Worm (Caenorhabditis elegans) whole organism, L1 larva: Measurements from ENCODE around the gene F46G11.6.

Experiments used
- ceh-82 ChIP-seq, 3 experiments: fragments of 150-350 bp in 1 of 3; sonication (generic microtip) in 2 of 3; optimal IDR thresholded peaks; 2 replicates each; lab custom pipeline; 2014 to 2017; ENCODE audit warnings: missing biosample characterization in 3 of 3, missing genetic modification characterization in 3 of 3
- lir-3 ChIP-seq: sonication (generic microtip); optimal IDR thresholded peaks from 2 replicates; lab custom pipeline; 2016; ENCODE audit warnings: mild to moderate bottlenecking, missing genetic modification characterization, moderate library complexity, missing compliant biosample characterization; ENCODE audit not compliant: poor library complexity
- lsy-2 ChIP-seq, 2 experiments: fragments of 150-350 bp; optimal IDR thresholded peaks; 2 replicates each; lab custom pipeline; 2014; ENCODE audit warnings: missing biosample characterization in 2 of 2, missing genetic modification characterization in 2 of 2
- nhr-76 ChIP-seq: sonication (generic microtip); optimal IDR thresholded peaks from 2 replicates; lab custom pipeline; 2017; ENCODE audit warnings: missing biosample characterization, missing genetic modification characterization
- nhr-77 ChIP-seq: fragments of 150-350 bp; optimal IDR thresholded peaks from 2 replicates; lab custom pipeline; 2014; ENCODE audit warnings: missing biosample characterization, missing genetic modification characterization
- pqm-1 ChIP-seq: sonication (generic microtip); optimal IDR thresholded peaks from 3 replicates; lab custom pipeline; 2017; ENCODE audit warnings: missing biosample characterization, missing genetic modification characterization
- tbx-2 ChIP-seq: sonication (generic microtip); optimal IDR thresholded peaks from 2 replicates; lab custom pipeline; 2016; ENCODE audit warnings: missing genetic modification characterization, missing compliant biosample characterization
- xbp-1 ChIP-seq: sonication (generic microtip); optimal IDR thresholded peaks from 2 replicates; lab custom pipeline; 2016; ENCODE audit warnings: missing genetic modification characterization, missing compliant biosample characterization

ce11 chrX:5821842-5822241 lies 35.5 kb downstream of the F46G11.6 start, which contains the start of gene hbl-1:
- TF ChIP-seq lsy-2 (tag; optimal IDR thresholded peaks at IDR 0.05; lab: Kevin White, UChicago) (no peak), xbp-1 (tag; lab: Kevin White, UChicago) (no peak), tbx-2 (tag; lab: Kevin White, UChicago) (no peak), pqm-1 (tag; lab: Kevin White, UChicago) (no peak), lir-3 (tag; lab: Kevin White, UChicago) (no peak), ceh-82 (tag; optimal IDR thresholded peaks at IDR 0.05; lab: Kevin White, UChicago) (no peak), nhr-77 (tag; lab: Kevin White, UChicago) (no peak), nhr-76 (tag; lab: Kevin White, UChicago) (no peak)
